Worm (Caenorhabditis elegans) whole organism, young adult: ENCODE results near the gene chts-1.

Source experiments
- B0019.2 ChIP-seq: fragments of 200-800 bp; sonication (Bioruptor generic); conservative IDR thresholded peaks from 2 replicates; pipeline ENCODE4 v1.3.6; 2022; ENCODE audit warnings: missing genetic modification reagents, missing genetic modification characterization, missing compliant biosample characterization
- efl-1 ChIP-seq: fragments of 150-350 bp; optimal IDR thresholded peaks from 2 replicates; lab custom pipeline; 2014; ENCODE audit warnings: missing biosample characterization, missing genetic modification reagents, missing genetic modification characterization
- lin-40 ChIP-seq: sonication (generic microtip); optimal IDR thresholded peaks from 2 replicates; lab custom pipeline; 2016; ENCODE audit warnings: missing genetic modification characterization, mild to moderate bottlenecking, missing compliant biosample characterization, missing genotype, missing genetic modification reagents
- snpc-4 ChIP-seq, 5 experiments: fragments of 150-350 bp in 1 of 5; sonication (generic microtip) in 4 of 5; optimal IDR thresholded peaks; 2 replicates each; lab custom pipeline; 2014 to 2018; ENCODE audit warnings: missing genetic modification characterization in 5 of 5, missing biosample characterization in 3 of 5, antibody characterized with exemption in 2 of 5, mild to moderate bottlenecking in 2 of 5, missing compliant biosample characterization in 2 of 5, missing genotype in 2 of 5, moderate library complexity in 2 of 5, missing genetic modification reagents in 1 of 5
- unc-62 ChIP-seq: fragments of 150-350 bp; optimal IDR thresholded peaks from 2 replicates; lab custom pipeline; 2014; ENCODE audit warnings: missing biosample characterization, missing genetic modification reagents, missing genetic modification characterization

ce11 chrX:7563425-7563824 is 44.0 kb upstream of the chts-1 start:
- no peak for TF ChIP-seq efl-1 (GFP tag; lab: Kevin White, UChicago)
- no peak for TF ChIP-seq unc-62 (GFP tag; lab: Kevin White, UChicago)
- no peak for TF ChIP-seq snpc-4 (GFP tag; optimal IDR thresholded peaks at IDR 0.05; lab: Kevin White, UChicago)
- no peak for TF ChIP-seq snpc-4 (tag; optimal IDR thresholded peaks at IDR 0.05; lab: Kevin White, UChicago)
- TF ChIP-seq B0019.2 (GFP tag; lab: Robert Waterston, UW) = no peak
- no peak for TF ChIP-seq lin-40
